Worm (Caenorhabditis elegans) whole organism, L2 larva: Measurements from ENCODE around the gene hira-1.
A peak's percentile ranks its signal among the peaks of the same experiment; 100 is the strongest.

Source experiments
- C34F6.9 ChIP-seq: fragments of 150-350 bp; optimal IDR thresholded peaks from 2 replicates; lab custom pipeline; 2014; ENCODE audit warnings: missing biosample characterization, missing genetic modification characterization
- F13H6.1 ChIP-seq: sonication (generic microtip); optimal IDR thresholded peaks from 2 replicates; lab custom pipeline; 2016; ENCODE audit warnings: missing genetic modification characterization, missing compliant biosample characterization
- Y55F3AM.14 ChIP-seq: fragments of 200-800 bp; sonication (Bioruptor generic); optimal IDR thresholded peaks from 2 replicates; lab custom pipeline; 2018; ENCODE audit warnings: mild to moderate bottlenecking, missing genetic modification characterization, missing compliant biosample characterization
- ZK546.5 ChIP-seq: sonication (generic microtip); optimal IDR thresholded peaks from 2 replicates; lab custom pipeline; 2017; ENCODE audit warnings: missing biosample characterization, missing genetic modification characterization
- alr-1 ChIP-seq: fragments of 150-350 bp; optimal IDR thresholded peaks from 2 replicates; lab custom pipeline; 2014; ENCODE audit warnings: missing biosample characterization, missing genetic modification characterization
- aly-2 ChIP-seq: fragments of 150-350 bp; optimal IDR thresholded peaks from 2 replicates; lab custom pipeline; 2014; ENCODE audit warnings: missing biosample characterization, missing genetic modification characterization
- ama-1 ChIP-seq: fragments of 150-350 bp; optimal IDR thresholded peaks from 2 replicates; lab custom pipeline; 2018; ENCODE audit warnings: inconsistent platforms
- blmp-1 ChIP-seq: sonication (generic microtip); optimal IDR thresholded peaks from 2 replicates; lab custom pipeline; 2017; ENCODE audit warnings: missing genetic modification characterization, mild to moderate bottlenecking, missing compliant biosample characterization, antibody characterized with exemption, moderate library complexity; ENCODE audit not compliant: insufficient read depth
- ceh-82 ChIP-seq: fragments of 150-350 bp; optimal IDR thresholded peaks from 2 replicates; lab custom pipeline; 2014; ENCODE audit warnings: missing biosample characterization, missing genetic modification characterization
- dmd-4 ChIP-seq: sonication (generic microtip); optimal IDR thresholded peaks from 2 replicates; lab custom pipeline; 2017; ENCODE audit warnings: missing biosample characterization, missing genetic modification characterization
- egl-27 ChIP-seq: sonication (generic microtip); optimal IDR thresholded peaks from 3 replicates; lab custom pipeline; 2017; ENCODE audit warnings: missing biosample characterization, missing genetic modification reagents, missing genetic modification characterization
- elt-1 ChIP-seq: fragments of 150-350 bp; optimal IDR thresholded peaks from 2 replicates; lab custom pipeline; 2014; ENCODE audit warnings: missing biosample characterization, missing genetic modification characterization
- fos-1 ChIP-seq: fragments of 150-350 bp; optimal IDR thresholded peaks from 2 replicates; lab custom pipeline; 2014; ENCODE audit warnings: missing biosample characterization, missing genetic modification characterization
- lin-11 ChIP-seq: fragments of 150-350 bp; sonication (generic microtip); optimal IDR thresholded peaks from 2 replicates; lab custom pipeline; 2014; ENCODE audit warnings: missing biosample characterization, missing genetic modification characterization, inconsistent platforms, mixed read lengths
- lin-39 ChIP-seq: fragments of 150-350 bp; optimal IDR thresholded peaks from 2 replicates; lab custom pipeline; 2014; ENCODE audit warnings: missing biosample characterization, missing genetic modification reagents, missing genetic modification characterization
- lsy-2 ChIP-seq, 2 experiments: fragments of 150-350 bp in 1 of 2; sonication (generic microtip) in 1 of 2; optimal IDR thresholded peaks; 2 replicates each; lab custom pipeline; 2014 to 2017; ENCODE audit warnings: missing biosample characterization in 2 of 2, missing genetic modification characterization in 2 of 2
- mab-5 ChIP-seq: fragments of 150-350 bp; optimal IDR thresholded peaks from 2 replicates; lab custom pipeline; 2014; ENCODE audit warnings: missing biosample characterization, missing genetic modification characterization
- mbf-1 ChIP-seq: sonication (generic microtip); optimal IDR thresholded peaks from 2 replicates; lab custom pipeline; 2017; ENCODE audit warnings: missing biosample characterization, missing genetic modification characterization
- mdl-1 ChIP-seq, 2 experiments: fragments of 150-350 bp in 1 of 2; sonication (generic microtip) in 1 of 2; optimal IDR thresholded peaks; 2 replicates each; lab custom pipeline; 2017; ENCODE audit warnings: missing biosample characterization in 2 of 2, missing genetic modification characterization in 2 of 2
- nhr-10 ChIP-seq: sonication (generic microtip); optimal IDR thresholded peaks from 2 replicates; lab custom pipeline; 2017; ENCODE audit warnings: missing biosample characterization, missing genetic modification characterization
- nhr-11 ChIP-seq: fragments of 150-350 bp; optimal IDR thresholded peaks from 2 replicates; lab custom pipeline; 2014; ENCODE audit warnings: missing biosample characterization, missing genetic modification characterization
- nhr-129 ChIP-seq: fragments of 150-350 bp; optimal IDR thresholded peaks from 2 replicates; lab custom pipeline; 2014; ENCODE audit warnings: missing biosample characterization, missing genetic modification characterization
- nhr-21 ChIP-seq: fragments of 150-350 bp; optimal IDR thresholded peaks from 2 replicates; lab custom pipeline; 2014; ENCODE audit warnings: missing biosample characterization, missing genetic modification characterization
- nhr-237 ChIP-seq: fragments of 150-350 bp; optimal IDR thresholded peaks from 2 replicates; lab custom pipeline; 2014; ENCODE audit warnings: missing biosample characterization, missing genetic modification characterization
- nhr-25 ChIP-seq: fragments of 150-350 bp; sonication (generic microtip); optimal IDR thresholded peaks from 3 replicates; lab custom pipeline; 2014; ENCODE audit warnings: missing biosample characterization, missing genetic modification characterization
- peb-1 ChIP-seq: fragments of 150-350 bp; optimal IDR thresholded peaks from 2 replicates; lab custom pipeline; 2014; ENCODE audit warnings: missing biosample characterization, missing genetic modification characterization
- sma-9 ChIP-seq, 2 experiments: fragments of 150-350 bp in 1 of 2; sonication (generic microtip) in 1 of 2; optimal IDR thresholded peaks; 2 replicates each; lab custom pipeline; 2014 to 2016; ENCODE audit warnings: missing genetic modification characterization in 2 of 2, mild to moderate bottlenecking in 1 of 2, missing biosample characterization in 1 of 2, missing compliant biosample characterization in 1 of 2, missing genetic modification reagents in 1 of 2, moderate library complexity in 1 of 2
- unc-39 ChIP-seq: fragments of 150-350 bp; optimal IDR thresholded peaks from 2 replicates; lab custom pipeline; 2014; ENCODE audit warnings: missing biosample characterization, missing genetic modification characterization
- unc-55 ChIP-seq: fragments of 150-350 bp; sonication (generic microtip); optimal IDR thresholded peaks from 3 replicates; lab custom pipeline; 2014; ENCODE audit warnings: missing biosample characterization, missing genetic modification reagents, missing genetic modification characterization
- unc-62 ChIP-seq: fragments of 150-350 bp; optimal IDR thresholded peaks from 2 replicates; lab custom pipeline; 2014; ENCODE audit warnings: missing biosample characterization, missing genetic modification reagents, missing genetic modification characterization
- ztf-1 ChIP-seq: fragments of 200-800 bp; sonication (Bioruptor generic); conservative IDR thresholded peaks from 2 replicates; pipeline ENCODE4 v1.3.6; 2022; ENCODE audit warnings: missing genetic modification characterization, missing compliant biosample characterization
- ztf-11 ChIP-seq: sonication (generic microtip); optimal IDR thresholded peaks from 2 replicates; lab custom pipeline; 2017; ENCODE audit warnings: missing biosample characterization, missing genetic modification characterization
- ztf-4 ChIP-seq: fragments of 150-350 bp; optimal IDR thresholded peaks from 2 replicates; lab custom pipeline; 2014; ENCODE audit warnings: missing biosample characterization, missing genetic modification characterization

Gene hira-1

ce11 chrIII:5162820-5163631 lies 27.9 kb upstream of the hira-1 start, which contains the start of gene gars-1:
Gene gars-1 (minus strand): TSS chrIII:5163627.
- TF ChIP-seq mdl-1 (tag; optimal IDR thresholded peaks at IDR 0.05; lab: Kevin White, UChicago) (no peak), ama-1 (lab: Kevin White, UChicago) (peak; percentile 57), ztf-4 (tag; lab: Kevin White, UChicago) (no peak), fos-1 (no peak), unc-55 (GFP tag; lab: Kevin White, UChicago) (peak; percentile 74), nhr-25 (tag; lab: Kevin White, UChicago) (peak; percentile 15), nhr-129 (tag; lab: Kevin White, UChicago) (peak; percentile 30), C34F6.9 (peak; percentile 59), lsy-2 (tag; optimal IDR thresholded peaks at IDR 0.05; lab: Kevin White, UChicago) (peak; percentile 11 to 23), mbf-1 (tag; lab: Kevin White, UChicago) (no peak), ceh-82 (tag; lab: Kevin White, UChicago) (no peak)

ce11 chrIII:5165211-5165610 lies 25.7 kb upstream of the hira-1 start, which contains the start of gene T10F2.2:
Gene T10F2.2 (minus strand): TSS chrIII:5165311.
- no peak for TF ChIP-seq lsy-2 (tag; optimal IDR thresholded peaks at IDR 0.05; lab: Kevin White, UChicago)

- TF ChIP-seq ztf-4 (tag; lab: Kevin White, UChicago), result no peak
- no peak for TF ChIP-seq mab-5 (tag; lab: Kevin White, UChicago)
- TF ChIP-seq nhr-129 (tag; lab: Kevin White, UChicago), result peak; percentile 65
- TF ChIP-seq lin-39 (tag; lab: Kevin White, UChicago), result no peak
- peak; percentile 42 for TF ChIP-seq blmp-1 (tag; lab: Kevin White, UChicago)
- TF ChIP-seq ztf-11 (tag; lab: Kevin White, UChicago), result no peak
- TF ChIP-seq mbf-1 (tag; lab: Kevin White, UChicago), result no peak
- TF ChIP-seq ztf-1, result no peak
- no peak for TF ChIP-seq nhr-11 (tag; lab: Kevin White, UChicago)
- TF ChIP-seq sma-9 (GFP tag; optimal IDR thresholded peaks at IDR 0.05; lab: Kevin White, UChicago), result peak; percentile 57
- TF ChIP-seq sma-9 (tag; optimal IDR thresholded peaks at IDR 0.05; lab: Kevin White, UChicago), result no peak
- no peak for TF ChIP-seq nhr-237 (tag; lab: Kevin White, UChicago)
- no peak for TF ChIP-seq dmd-4
- no peak for TF ChIP-seq ceh-82 (tag; lab: Kevin White, UChicago)
- peak; percentile 51 for TF ChIP-seq nhr-25 (tag; lab: Kevin White, UChicago)
- no peak for TF ChIP-seq F13H6.1 (tag; lab: Kevin White, UChicago)
- TF ChIP-seq unc-62 (GFP tag; lab: Kevin White, UChicago), result no peak
- no peak for TF ChIP-seq egl-27
- TF ChIP-seq, all 48 proteins: peak for 4
Measured at ce11 chrIII:5165745-5166144, 25.2 kb upstream of the hira-1 start.

- TF ChIP-seq aly-2 (no peak), ztf-4 (tag; lab: Kevin White, UChicago) (no peak), unc-55 (GFP tag; lab: Kevin White, UChicago) (no peak), ZK546.5 (tag; lab: Kevin White, UChicago) (no peak), nhr-21 (tag; lab: Kevin White, UChicago) (no peak), peb-1 (tag; lab: Kevin White, UChicago) (no peak), nhr-11 (tag; lab: Kevin White, UChicago) (no peak), nhr-10 (tag; lab: Kevin White, UChicago) (no peak), elt-1 (tag; lab: Kevin White, UChicago) (no peak), lin-11 (tag; lab: Kevin White, UChicago) (no peak), Y55F3AM.14 (no peak), alr-1 (no peak), lin-39 (tag; lab: Kevin White, UChicago) (no peak)
Measured at ce11 chrIII:5169699-5170098, 21.2 kb upstream of the hira-1 start, which contains the start of gene ulp-1. Gene ulp-1 (minus strand): TSS chrIII:5169799.

ce11 chrIII:5171945-5172344 lies 19.0 kb upstream of the hira-1 start, which contains the start of gene prp-19:
Gene prp-19 (minus strand): TSS chrIII:5172045.
- no peak for TF ChIP-seq alr-1
- TF ChIP-seq unc-39 (tag; lab: Kevin White, UChicago), result no peak
- no peak for TF ChIP-seq peb-1 (tag; lab: Kevin White, UChicago)
- TF ChIP-seq, all 48 proteins: peak for 0
